Worm (Caenorhabditis elegans) whole organism, L3 larva: ENCODE data around the gene srz-102.

Experiments used
- R02D3.7 ChIP-seq: fragments of 150-350 bp; optimal IDR thresholded peaks from 2 replicates; lab custom pipeline; 2014; ENCODE audit warnings: missing biosample characterization, missing genetic modification characterization
- aly-2 ChIP-seq: fragments of 150-350 bp; optimal IDR thresholded peaks from 2 replicates; lab custom pipeline; 2014; ENCODE audit warnings: missing biosample characterization, missing genetic modification characterization
- ama-1 ChIP-seq: fragments of 150-350 bp; optimal IDR thresholded peaks from 2 replicates; lab custom pipeline; 2018
- ceh-16 ChIP-seq: sonication (generic microtip); optimal IDR thresholded peaks from 2 replicates; lab custom pipeline; 2017; ENCODE audit warnings: missing biosample characterization, missing genetic modification characterization
- ceh-28 ChIP-seq: fragments of 150-350 bp; optimal IDR thresholded peaks from 2 replicates; lab custom pipeline; 2014; ENCODE audit warnings: missing biosample characterization, missing genetic modification reagents, missing genetic modification characterization
- ceh-82 ChIP-seq: fragments of 150-350 bp; optimal IDR thresholded peaks from 2 replicates; lab custom pipeline; 2014; ENCODE audit warnings: missing biosample characterization, missing genetic modification characterization
- ceh-9 ChIP-seq: sonication (generic microtip); optimal IDR thresholded peaks from 2 replicates; lab custom pipeline; 2018; ENCODE audit warnings: missing biosample characterization, missing genetic modification characterization
- daf-12 ChIP-seq: fragments of 150-350 bp; optimal IDR thresholded peaks from 2 replicates; lab custom pipeline; 2014; ENCODE audit warnings: missing biosample characterization, missing genetic modification reagents, missing genetic modification characterization
- egl-27 ChIP-seq: sonication (generic microtip); optimal IDR thresholded peaks from 4 replicates; lab custom pipeline; 2017; ENCODE audit warnings: missing biosample characterization, missing genetic modification reagents, missing genetic modification characterization
- egl-5 ChIP-seq: fragments of 150-350 bp; optimal IDR thresholded peaks from 2 replicates; lab custom pipeline; 2017; ENCODE audit warnings: missing biosample characterization, missing genetic modification reagents, missing genetic modification characterization, inconsistent platforms
- elt-1 ChIP-seq: fragments of 150-350 bp; optimal IDR thresholded peaks from 2 replicates; lab custom pipeline; 2014; ENCODE audit warnings: missing biosample characterization, missing genetic modification characterization
- elt-2 ChIP-seq: sonication (generic microtip); optimal IDR thresholded peaks from 2 replicates; lab custom pipeline; 2016; ENCODE audit warnings: missing genetic modification reagents, mild to moderate bottlenecking, missing genetic modification characterization, missing compliant biosample characterization
- elt-3 ChIP-seq, 3 experiments: fragments of 150-350 bp in 1 of 3; sonication (generic microtip) in 2 of 3; optimal IDR thresholded peaks; 2 replicates in 2 of 3; 4 replicates in 1 of 3; lab custom pipeline; 2014 to 2017; ENCODE audit warnings: missing biosample characterization in 3 of 3, missing genetic modification characterization in 3 of 3
- fkh-10 ChIP-seq: sonication (generic microtip); optimal IDR thresholded peaks from 2 replicates; lab custom pipeline; 2017; ENCODE audit warnings: missing biosample characterization, missing genetic modification reagents, missing genetic modification characterization
- fkh-2 ChIP-seq: fragments of 150-350 bp; optimal IDR thresholded peaks from 2 replicates; lab custom pipeline; 2014; ENCODE audit warnings: missing biosample characterization, missing genetic modification reagents, missing genetic modification characterization
- hmg-11 ChIP-seq: sonication (generic microtip); optimal IDR thresholded peaks from 2 replicates; lab custom pipeline; 2016; ENCODE audit warnings: missing genetic modification characterization, missing compliant biosample characterization
- jun-1 ChIP-seq: fragments of 150-350 bp; optimal IDR thresholded peaks from 2 replicates; lab custom pipeline; 2014; ENCODE audit warnings: missing biosample characterization, missing genetic modification reagents, missing genetic modification characterization
- lin-39 ChIP-seq: fragments of 150-350 bp; optimal IDR thresholded peaks from 2 replicates; lab custom pipeline; 2018; ENCODE audit warnings: missing biosample characterization, missing genetic modification reagents, missing genetic modification characterization
- lsy-12 ChIP-seq: sonication (generic microtip); optimal IDR thresholded peaks from 2 replicates; lab custom pipeline; 2016; ENCODE audit warnings: mild to moderate bottlenecking, missing genetic modification characterization, missing compliant biosample characterization
- mdl-1 ChIP-seq: fragments of 150-350 bp; optimal IDR thresholded peaks from 2 replicates; lab custom pipeline; 2014; ENCODE audit warnings: missing biosample characterization, missing genetic modification characterization
- mml-1 ChIP-seq: fragments of 150-350 bp; sonication (generic microtip); optimal IDR thresholded peaks from 3 replicates; lab custom pipeline; 2014; ENCODE audit warnings: missing biosample characterization, missing genetic modification characterization
- nfya-1 ChIP-seq: sonication (generic microtip); optimal IDR thresholded peaks from 2 replicates; lab custom pipeline; 2017; ENCODE audit warnings: missing genetic modification characterization, mild to moderate bottlenecking, missing compliant biosample characterization, antibody characterized with exemption, moderate library complexity; ENCODE audit not compliant: insufficient read depth
- nhr-11 ChIP-seq: fragments of 150-350 bp; optimal IDR thresholded peaks from 2 replicates; lab custom pipeline; 2014; ENCODE audit warnings: missing biosample characterization, missing genetic modification characterization
- nhr-12 ChIP-seq: fragments of 150-350 bp; optimal IDR thresholded peaks from 2 replicates; lab custom pipeline; 2014; ENCODE audit warnings: missing biosample characterization, missing genetic modification characterization
- nhr-237 ChIP-seq: fragments of 150-350 bp; optimal IDR thresholded peaks from 2 replicates; lab custom pipeline; 2014; ENCODE audit warnings: missing biosample characterization, missing genetic modification characterization
- nhr-25 ChIP-seq: sonication (generic microtip); optimal IDR thresholded peaks from 2 replicates; lab custom pipeline; 2017; ENCODE audit warnings: missing biosample characterization, missing genetic modification characterization
- nhr-28 ChIP-seq: fragments of 150-350 bp; optimal IDR thresholded peaks from 2 replicates; lab custom pipeline; 2014; ENCODE audit warnings: missing biosample characterization, missing genetic modification characterization
- nhr-43 ChIP-seq: sonication (generic microtip); optimal IDR thresholded peaks from 2 replicates; lab custom pipeline; 2016; ENCODE audit warnings: mild to moderate bottlenecking, missing genetic modification characterization, missing compliant biosample characterization; ENCODE audit not compliant: poor library complexity, severe bottlenecking
- nhr-67 ChIP-seq: fragments of 150-350 bp; optimal IDR thresholded peaks from 2 replicates; lab custom pipeline; 2014; ENCODE audit warnings: missing biosample characterization, missing genetic modification characterization
- nhr-76 ChIP-seq: fragments of 150-350 bp; sonication (generic microtip); optimal IDR thresholded peaks from 5 replicates; lab custom pipeline; 2014; ENCODE audit warnings: missing biosample characterization, missing genetic modification characterization
- nhr-77 ChIP-seq: fragments of 150-350 bp; optimal IDR thresholded peaks from 2 replicates; lab custom pipeline; 2014; ENCODE audit warnings: missing biosample characterization, missing genetic modification characterization
- sea-2 ChIP-seq: fragments of 150-350 bp; sonication (generic microtip); optimal IDR thresholded peaks from 4 replicates; lab custom pipeline; 2014; ENCODE audit warnings: missing biosample characterization, missing genetic modification reagents, missing genetic modification characterization
- skn-1 ChIP-seq: fragments of 150-350 bp; optimal IDR thresholded peaks from 2 replicates; lab custom pipeline; 2014; ENCODE audit warnings: missing biosample characterization, missing genetic modification characterization
- tbx-2 ChIP-seq: sonication (generic microtip); optimal IDR thresholded peaks from 2 replicates; lab custom pipeline; 2016; ENCODE audit warnings: mild to moderate bottlenecking, missing genetic modification characterization, missing compliant biosample characterization
- unc-62 ChIP-seq: fragments of 150-350 bp; sonication (generic microtip); optimal IDR thresholded peaks from 4 replicates; lab custom pipeline; 2014; ENCODE audit warnings: missing biosample characterization, missing genetic modification reagents, missing genetic modification characterization
- zag-1 ChIP-seq: fragments of 150-350 bp; optimal IDR thresholded peaks from 2 replicates; lab custom pipeline; 2014; ENCODE audit warnings: missing biosample characterization, missing genetic modification characterization
- ztf-11 ChIP-seq: fragments of 150-350 bp; optimal IDR thresholded peaks from 2 replicates; lab custom pipeline; 2014; ENCODE audit warnings: missing biosample characterization, missing genetic modification characterization
- ztf-4 ChIP-seq: fragments of 150-350 bp; optimal IDR thresholded peaks from 2 replicates; lab custom pipeline; 2014; ENCODE audit warnings: missing biosample characterization, missing genetic modification characterization

Gene srz-102

DNA sequence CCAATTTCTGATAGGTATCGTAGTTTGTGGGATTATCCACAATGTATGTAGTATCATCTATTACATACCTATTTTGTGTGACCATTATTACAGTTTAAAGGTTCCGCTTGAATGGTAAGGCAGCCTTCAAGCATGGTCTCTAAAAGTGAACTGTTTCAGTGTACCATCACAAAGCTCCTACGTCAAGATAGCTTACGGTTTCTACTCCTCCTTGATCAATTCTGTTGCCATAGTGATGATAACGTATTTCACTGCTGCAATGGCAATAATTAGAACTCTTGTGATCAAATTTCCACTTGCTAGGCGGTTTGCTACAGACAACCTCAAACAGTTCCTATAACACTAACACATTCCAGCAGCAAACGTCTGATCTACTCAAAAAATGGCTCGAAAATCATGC lies 4.0 kb upstream of the srz-102 start:
- no peak for TF ChIP-seq daf-12
- TF ChIP-seq fkh-2: no peak
- TF ChIP-seq ztf-11 (tag; lab: Kevin White, UChicago): no peak
- no peak for TF ChIP-seq R02D3.7 (tag; lab: Kevin White, UChicago)
- no peak for TF ChIP-seq tbx-2
- TF ChIP-seq elt-1: no peak
- no peak for TF ChIP-seq sea-2 (GFP tag; lab: Kevin White, UChicago)
- no peak for TF ChIP-seq ztf-4
- no peak for TF ChIP-seq nhr-43 (tag; lab: Kevin White, UChicago)
- no peak for TF ChIP-seq mml-1 (tag; lab: Kevin White, UChicago)
- no peak for TF ChIP-seq lin-39 (tag; lab: Kevin White, UChicago)
- no peak for TF ChIP-seq ceh-28 (tag; lab: Kevin White, UChicago)
- no peak for TF ChIP-seq skn-1 (tag; lab: Kevin White, UChicago)
- TF ChIP-seq fkh-10: no peak
- TF ChIP-seq nhr-77: no peak
- TF ChIP-seq nhr-76: no peak
- TF ChIP-seq egl-27 (tag; lab: Kevin White, UChicago): no peak
- no peak for TF ChIP-seq nhr-25 (tag; lab: Kevin White, UChicago)
- no peak for TF ChIP-seq ceh-82

DNA sequence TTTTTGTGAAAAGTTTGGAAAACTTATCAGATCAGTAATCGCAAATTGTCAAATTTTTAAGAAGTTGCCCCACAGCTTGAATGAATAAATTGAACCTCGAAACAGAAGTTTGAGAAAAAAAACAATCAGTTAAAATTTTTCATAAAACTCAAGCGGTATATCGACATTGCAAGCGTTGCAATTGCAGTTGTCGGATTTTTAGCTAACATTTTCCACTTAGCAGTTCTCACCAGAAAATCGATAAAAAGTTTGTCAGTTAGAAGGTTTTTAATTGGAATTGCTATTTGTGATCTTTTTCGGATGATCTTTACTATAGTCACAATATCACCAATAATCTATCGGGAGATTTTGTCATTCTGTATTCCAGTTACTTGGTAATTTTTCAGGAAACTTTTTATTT lies 1.6 kb upstream of the srz-102 start, which contains the start of gene srw-43:
Gene srw-43, plus strand, starts transcription at position 301 of the 400 bp plus-strand sequence.
- TF ChIP-seq aly-2 (tag; lab: Kevin White, UChicago) (no peak), egl-5 (no peak), nhr-12 (tag; lab: Kevin White, UChicago) (no peak), lin-39 (tag; lab: Kevin White, UChicago) (no peak), ama-1 (lab: Kevin White, UChicago) (no peak), sea-2 (GFP tag; lab: Kevin White, UChicago) (no peak), nhr-25 (tag; lab: Kevin White, UChicago) (no peak), ceh-16 (tag; lab: Kevin White, UChicago) (no peak), nhr-67 (tag; lab: Kevin White, UChicago) (no peak), nhr-43 (tag; lab: Kevin White, UChicago) (no peak), ceh-82 (no peak), mdl-1 (no peak), jun-1 (no peak), nhr-237 (tag; lab: Kevin White, UChicago) (no peak), lsy-12 (tag; lab: Kevin White, UChicago) (no peak), mml-1 (tag; lab: Kevin White, UChicago) (no peak), tbx-2 (no peak), unc-62 (GFP tag; lab: Kevin White, UChicago) (no peak), elt-2 (tag; lab: Kevin White, UChicago) (no peak)
- TF ChIP-seq, all 47 proteins: peak for 0

DNA sequence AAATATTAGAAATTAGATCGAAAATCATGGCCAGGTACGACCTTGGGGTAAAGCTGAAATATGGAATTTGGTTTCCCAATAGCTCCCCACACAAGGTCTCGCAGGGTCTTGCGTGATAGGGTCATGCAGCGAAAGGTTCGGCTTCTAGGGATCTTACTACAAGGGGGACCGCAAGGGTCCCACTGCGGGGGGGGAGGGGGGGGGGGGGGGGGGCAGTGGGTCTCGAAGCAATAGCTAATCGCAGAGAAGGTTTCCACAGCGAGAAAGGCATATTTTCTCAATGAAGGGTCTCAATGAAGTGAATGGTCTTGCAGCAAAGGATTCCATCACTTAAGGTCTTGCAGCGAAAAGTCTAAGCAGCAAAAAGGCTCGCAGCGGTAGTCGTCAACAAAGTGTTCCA lies 5.7 kb downstream of the srz-102 start:
- TF ChIP-seq nhr-67 (tag; lab: Kevin White, UChicago): no peak
- TF ChIP-seq nfya-1 (tag; lab: Kevin White, UChicago): no peak
- no peak for TF ChIP-seq elt-3 (tag; optimal IDR thresholded peaks at IDR 0.05; lab: Kevin White, UChicago)
- no peak for TF ChIP-seq nhr-11
- no peak for TF ChIP-seq fkh-2
- no peak for TF ChIP-seq zag-1 (tag; lab: Kevin White, UChicago)
- TF ChIP-seq ceh-9 (tag; lab: Kevin White, UChicago): no peak
- no peak for TF ChIP-seq tbx-2
- no peak for TF ChIP-seq nhr-25 (tag; lab: Kevin White, UChicago)
- no peak for TF ChIP-seq mdl-1
- no peak for TF ChIP-seq jun-1
- no peak for TF ChIP-seq ama-1 (lab: Kevin White, UChicago)
- TF ChIP-seq lin-39 (tag; lab: Kevin White, UChicago): no peak
- no peak for TF ChIP-seq ztf-11 (tag; lab: Kevin White, UChicago)
- no peak for TF ChIP-seq nhr-77
- TF ChIP-seq hmg-11: no peak
- TF ChIP-seq nhr-76: no peak
- no peak for TF ChIP-seq nhr-28
- TF ChIP-seq egl-5: no peak

DNA sequence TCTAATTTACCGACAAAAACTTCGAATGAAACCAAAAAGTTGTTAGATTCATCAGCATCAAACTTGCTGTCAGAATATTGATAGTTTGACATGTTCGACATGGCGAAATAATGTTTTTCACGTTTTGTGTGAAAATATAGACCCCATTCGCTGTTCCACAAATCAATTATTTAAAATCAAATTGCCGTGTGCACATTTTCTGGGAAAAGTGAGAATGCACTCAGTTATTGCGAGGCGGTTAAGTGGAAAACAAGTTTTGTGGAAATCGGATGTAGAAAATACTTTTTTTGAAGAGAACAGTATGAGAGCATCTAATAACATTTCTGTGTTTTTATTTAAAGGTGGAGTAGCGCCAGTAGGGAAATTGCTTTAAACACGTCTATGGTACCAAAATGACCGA lies 6.4 kb downstream of the srz-102 start, which contains the start of gene srw-42:
Gene srw-42, minus strand, starts transcription at position 101 of the 400 bp plus-strand sequence.
- TF ChIP-seq egl-5: no peak
- no peak for TF ChIP-seq R02D3.7 (tag; lab: Kevin White, UChicago)
